Worm (Caenorhabditis elegans): ENCODE results near the gene eef-1A.2.

eef-1A.2 gene

ce11 chrX:7825707-7826106 lies 2.3 kb downstream of the eef-1A.2 start (continued):
- no peak for TF ChIP-seq nhr-28 (tag; optimal IDR thresholded peaks at IDR 0.05)
- TF ChIP-seq sox-4 (tag; optimal IDR thresholded peaks at IDR 0.05), result no peak
- TF ChIP-seq nhr-71 (tag; optimal IDR thresholded peaks at IDR 0.05), result peak; percentile 64
- no peak for TF ChIP-seq unc-86 (tag; optimal IDR thresholded peaks at IDR 0.05)
- TF ChIP-seq tbx-2 (tag; optimal IDR thresholded peaks at IDR 0.05), result peak; percentile 30
- no peak for TF ChIP-seq nhr-11 (tag; optimal IDR thresholded peaks at IDR 0.05)
- no peak for TF ChIP-seq nhr-84 (tag; optimal IDR thresholded peaks at IDR 0.05)
- peak in 1 of 2 experiments; percentile 40 for TF ChIP-seq efl-1 (optimal IDR thresholded peaks at IDR 0.05)
- TF ChIP-seq efl-1 (GFP tag; optimal IDR thresholded peaks at IDR 0.05 in 1 of 2), result peak in 1 of 2 experiments; percentile 90
- no peak for TF ChIP-seq unc-98 (GFP tag; IDR thresholded peaks at IDR 0.05)
- peak; percentile 63 for TF ChIP-seq snu-23 (GFP tag; optimal IDR thresholded peaks at IDR 0.05)
- no peak for TF ChIP-seq nhr-19 (GFP tag; conservative IDR thresholded peaks at IDR 0.05)
- peak; percentile 53 for TF ChIP-seq blmp-1 (tag; optimal IDR thresholded peaks at IDR 0.05)
- peak in 1 of 2 experiments; percentile 14 for TF ChIP-seq lin-35 (GFP tag; optimal IDR thresholded peaks at IDR 0.05)
- TF ChIP-seq hlh-17 (GFP tag; optimal IDR thresholded peaks at IDR 0.05; ENCODE audit: borderline replicate concordance), result no peak
- TF ChIP-seq pqm-1 (tag; optimal IDR thresholded peaks at IDR 0.05), result no peak
- TF ChIP-seq efl-3 (GFP tag; optimal IDR thresholded peaks at IDR 0.05), result peak; percentile 30
- peak; percentile 70 for TF ChIP-seq mep-1 (tag; optimal IDR thresholded peaks at IDR 0.05)
- no peak for TF ChIP-seq dsc-1 (tag; optimal IDR thresholded peaks at IDR 0.05)
- peak; percentile 93 for TF ChIP-seq aly-2 (tag; optimal IDR thresholded peaks at IDR 0.05)
- TF ChIP-seq ceh-90 (tag; optimal IDR thresholded peaks at IDR 0.05), result no peak
- TF ChIP-seq nhr-12 (tag; optimal IDR thresholded peaks at IDR 0.05), result no peak
- TF ChIP-seq C34B4.2 (tag; optimal IDR thresholded peaks at IDR 0.05), result no peak
- no peak for TF ChIP-seq fkh-4 (tag; optimal IDR thresholded peaks at IDR 0.05; ENCODE audit: borderline replicate concordance)
- TF ChIP-seq pax-3 (tag; optimal IDR thresholded peaks at IDR 0.05), result no peak
- TF ChIP-seq lin-14 (GFP tag; optimal IDR thresholded peaks at IDR 0.05), result peak; percentile 87
- no peak for TF ChIP-seq ets-5 (GFP tag; IDR thresholded peaks at IDR 0.05)
- peak; percentile 65 for TF ChIP-seq nhr-20 (tag; optimal IDR thresholded peaks at IDR 0.05)
- no peak for TF ChIP-seq alr-1 (tag; optimal IDR thresholded peaks at IDR 0.05; ENCODE audit: borderline replicate concordance)
- TF ChIP-seq elt-2 (tag; optimal IDR thresholded peaks at IDR 0.05), result peak; percentile 41
- TF ChIP-seq elt-3 (tag; optimal IDR thresholded peaks at IDR 0.05), result peak in 4 of 6 experiments; percentile 38 to 59 (median 53)
- no peak for TF ChIP-seq ztf-11 (tag; optimal IDR thresholded peaks at IDR 0.05)
- TF ChIP-seq tlp-1 (tag; optimal IDR thresholded peaks at IDR 0.05), result no peak

ce11 chrX:7826590-7827260 lies 3.3 kb downstream of the eef-1A.2 start:
- peak; percentile 41 for TF ChIP-seq mep-1 (tag; optimal IDR thresholded peaks at IDR 0.05)
- TF ChIP-seq unc-98 (GFP tag; IDR thresholded peaks at IDR 0.05), result no peak
- TF ChIP-seq fkh-8 (tag; optimal IDR thresholded peaks at IDR 0.05), result no peak
- no peak for TF ChIP-seq C34B4.2 (tag; optimal IDR thresholded peaks at IDR 0.05)
- TF ChIP-seq unc-86 (tag; optimal IDR thresholded peaks at IDR 0.05), result no peak
- TF ChIP-seq zip-4 (GFP tag; optimal IDR thresholded peaks at IDR 0.05), result no peak
- no peak for TF ChIP-seq efl-1 (optimal IDR thresholded peaks at IDR 0.05)
- TF ChIP-seq efl-1 (GFP tag; optimal IDR thresholded peaks at IDR 0.05 in 1 of 2), result peak in 1 of 2 experiments; percentile 76
- peak; percentile 60 for TF ChIP-seq lin-14 (GFP tag; optimal IDR thresholded peaks at IDR 0.05)
- TF ChIP-seq nhr-85 (tag), result peak; percentile 63
- peak; percentile 48 for TF ChIP-seq blmp-1 (tag; optimal IDR thresholded peaks at IDR 0.05)
- TF ChIP-seq nhr-237 (tag; optimal IDR thresholded peaks at IDR 0.05), result no peak

- TF ChIP-seq sptf-1 (tag; optimal IDR thresholded peaks at IDR 0.05) (no peak), nhr-12 (tag; optimal IDR thresholded peaks at IDR 0.05) (no peak), sox-4 (tag; optimal IDR thresholded peaks at IDR 0.05) (no peak), pax-3 (tag; optimal IDR thresholded peaks at IDR 0.05) (no peak), lin-35 (GFP tag; optimal IDR thresholded peaks at IDR 0.05) (no peak), nhr-77 (tag; optimal IDR thresholded peaks at IDR 0.05) (no peak), nhr-28 (tag; optimal IDR thresholded peaks at IDR 0.05) (no peak), nhr-47 (tag; optimal IDR thresholded peaks at IDR 0.05) (no peak)
Measured at ce11 chrX:7827989-7828388, 4.5 kb downstream of the eef-1A.2 start.

Measured in whole organism, L1 larva.